Fruit fly (Drosophila melanogaster): Measurements from ENCODE around the gene CG14074.

The CG14074 gene

dm6 chr3L:18881613-18882012 lies 15.6 kb downstream of the CG14074 start:
- TF ChIP-seq EcR (GFP tag; optimal IDR thresholded peaks at IDR 0.05) (no peak), Dll (optimal IDR thresholded peaks at IDR 0.05) (no peak), CG8478 (optimal IDR thresholded peaks at IDR 0.05) (no peak), usp (GFP tag; optimal IDR thresholded peaks at IDR 0.05) (no peak), psq (optimal IDR thresholded peaks at IDR 0.05) (no peak), pan (optimal IDR thresholded peaks at IDR 0.05) (no peak)

DNA sequence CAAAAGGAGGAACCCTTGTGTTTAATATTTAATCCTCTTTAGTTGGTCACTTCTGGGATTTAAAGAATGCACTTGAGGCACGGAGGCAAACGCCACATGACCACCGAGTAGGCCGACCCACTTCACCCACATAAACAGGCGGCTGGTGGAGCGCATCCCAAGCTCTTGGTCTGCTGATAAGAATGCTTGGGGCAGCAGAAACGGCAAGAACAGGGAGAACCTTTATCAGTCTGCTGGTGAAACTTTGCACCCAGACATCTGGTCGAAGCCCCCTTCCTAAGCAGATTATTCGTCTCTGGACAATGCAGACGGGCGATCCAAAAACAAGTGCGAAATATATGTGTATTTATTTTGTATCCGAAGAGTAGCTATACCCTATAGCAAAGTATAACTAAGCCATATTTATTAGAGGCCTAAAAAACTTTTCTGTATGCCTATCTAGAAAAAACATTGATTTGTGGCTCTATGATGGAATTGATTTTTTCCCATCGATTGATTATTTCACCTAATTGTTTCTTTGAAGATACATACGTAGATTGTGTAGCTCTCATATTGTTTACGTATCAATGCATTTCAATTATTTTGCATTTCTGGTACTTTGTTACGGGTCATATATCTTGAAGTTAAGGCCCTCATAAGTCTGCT lies 23.3 kb downstream of the CG14074 start:
- no peak for TF ChIP-seq CG8478 (optimal IDR thresholded peaks at IDR 0.05)
- no peak for TF ChIP-seq Dll (optimal IDR thresholded peaks at IDR 0.05)
- no peak for TF ChIP-seq pan (optimal IDR thresholded peaks at IDR 0.05)
- TF ChIP-seq EcR (GFP tag; optimal IDR thresholded peaks at IDR 0.05) = no peak
- no peak for TF ChIP-seq psq (optimal IDR thresholded peaks at IDR 0.05)
- no peak for TF ChIP-seq usp (GFP tag; optimal IDR thresholded peaks at IDR 0.05)

DNA sequence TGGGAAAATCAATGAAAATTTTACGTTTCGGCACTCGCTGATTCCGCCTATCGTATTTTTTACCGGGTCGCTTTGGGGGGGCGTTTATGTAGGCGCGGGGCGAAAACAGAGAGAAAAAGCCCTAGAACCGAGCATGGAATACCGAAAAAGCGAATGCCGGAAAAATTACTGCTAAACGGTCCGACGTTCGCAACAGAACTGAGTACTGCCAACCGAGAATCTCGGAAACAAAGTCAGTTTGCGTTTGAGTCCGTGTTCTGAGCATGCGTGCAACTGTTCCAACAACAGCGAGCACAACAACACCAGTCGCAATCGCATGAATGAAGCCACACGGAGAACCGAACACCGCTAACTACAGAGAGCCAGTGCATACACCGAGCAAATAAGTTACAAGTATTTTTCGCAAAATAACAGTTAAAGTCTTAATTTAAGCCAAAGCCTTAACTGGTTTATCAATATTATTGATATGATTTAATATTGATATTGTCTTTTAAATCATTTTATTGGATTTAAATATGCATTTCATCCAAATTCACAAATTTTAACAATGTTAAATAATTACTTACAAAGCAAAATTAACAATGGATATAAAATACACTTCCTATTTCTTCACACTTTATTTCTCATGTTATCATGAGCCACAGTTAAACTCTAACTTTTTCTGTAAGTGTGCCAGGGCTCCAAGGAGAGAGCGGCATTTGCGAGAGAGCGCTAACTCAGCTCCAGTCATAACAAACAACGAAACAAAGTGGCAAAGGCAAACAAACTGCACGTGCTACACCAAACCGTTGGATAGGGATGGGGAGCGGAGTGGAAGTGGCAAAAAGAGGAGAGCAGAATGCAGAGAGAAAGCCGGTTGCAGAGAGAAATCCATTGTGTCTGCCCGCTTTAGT lies 24.5 kb downstream of the CG14074 start, which contains the start of gene CG3961:
Gene CG3961 (minus strand): TSS at position 201 of the 893 bp plus-strand sequence.
- TF ChIP-seq pan (optimal IDR thresholded peaks at IDR 0.05) = no peak
- no peak for TF ChIP-seq Dll (optimal IDR thresholded peaks at IDR 0.05)
- no peak for TF ChIP-seq psq (optimal IDR thresholded peaks at IDR 0.05)
- no peak for TF ChIP-seq usp (GFP tag; optimal IDR thresholded peaks at IDR 0.05)
- no peak for TF ChIP-seq CG8478 (optimal IDR thresholded peaks at IDR 0.05)
- TF ChIP-seq EcR (GFP tag; optimal IDR thresholded peaks at IDR 0.05) = no peak

dm6 chr3L:18891986-18892385 lies 26.0 kb downstream of the CG14074 start, which contains the start of gene NijB:
Gene NijB (plus strand): TSS chr3L:18892383.
- TF ChIP-seq pan (optimal IDR thresholded peaks at IDR 0.05) (no peak), usp (GFP tag; optimal IDR thresholded peaks at IDR 0.05) (no peak), EcR (GFP tag; optimal IDR thresholded peaks at IDR 0.05) (no peak), CG8478 (optimal IDR thresholded peaks at IDR 0.05) (no peak), psq (optimal IDR thresholded peaks at IDR 0.05) (no peak), Dll (optimal IDR thresholded peaks at IDR 0.05) (no peak)

dm6 chr3L:18895079-18895478 lies 29.1 kb downstream of the CG14074 start:
- TF ChIP-seq psq (optimal IDR thresholded peaks at IDR 0.05) (no peak), pan (optimal IDR thresholded peaks at IDR 0.05) (no peak), CG8478 (optimal IDR thresholded peaks at IDR 0.05) (no peak), usp (GFP tag; optimal IDR thresholded peaks at IDR 0.05) (no peak), Dll (optimal IDR thresholded peaks at IDR 0.05) (no peak), EcR (GFP tag; optimal IDR thresholded peaks at IDR 0.05) (no peak)

- TF ChIP-seq CG8478 (optimal IDR thresholded peaks at IDR 0.05) = no peak
- TF ChIP-seq pan (optimal IDR thresholded peaks at IDR 0.05) = no peak
- no peak for TF ChIP-seq usp (GFP tag; optimal IDR thresholded peaks at IDR 0.05)
- no peak for TF ChIP-seq EcR (GFP tag; optimal IDR thresholded peaks at IDR 0.05)
- TF ChIP-seq Dll (optimal IDR thresholded peaks at IDR 0.05) = no peak
- TF ChIP-seq psq (optimal IDR thresholded peaks at IDR 0.05) = no peak
These were observed 30.4 kb downstream of the CG14074 start for dm6 chr3L:18896297-18896863.

dm6 chr3L:18897459-18898085 lies 31.5 kb downstream of the CG14074 start:
- TF ChIP-seq pan (optimal IDR thresholded peaks at IDR 0.05) (no peak), psq (optimal IDR thresholded peaks at IDR 0.05) (no peak), usp (GFP tag; optimal IDR thresholded peaks at IDR 0.05) (no peak), Dll (optimal IDR thresholded peaks at IDR 0.05) (no peak), EcR (GFP tag; optimal IDR thresholded peaks at IDR 0.05) (no peak), CG8478 (optimal IDR thresholded peaks at IDR 0.05) (no peak)

DNA sequence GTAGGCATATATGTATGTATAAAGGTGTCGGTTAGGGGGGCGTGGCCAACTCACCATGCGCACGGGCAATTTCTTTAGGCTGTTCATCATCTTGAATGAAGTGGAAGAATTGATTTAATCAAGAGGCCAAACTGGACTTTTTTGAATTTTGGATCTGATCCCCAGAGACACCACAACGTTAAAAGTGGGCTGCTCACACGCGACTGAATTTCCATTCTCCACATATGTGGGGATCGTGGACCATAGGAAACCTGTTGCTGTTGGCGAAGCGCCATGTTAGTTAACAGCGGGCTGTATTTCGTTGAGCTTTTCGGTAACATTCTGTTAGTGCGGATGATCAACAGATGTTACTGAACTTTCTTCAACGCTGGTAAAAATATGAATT lies 32.1 kb downstream of the CG14074 start, which contains the start of gene CG3902:
Gene CG3902 (minus strand): TSS at position 208 of the 385 bp plus-strand sequence.
- TF ChIP-seq pan (optimal IDR thresholded peaks at IDR 0.05) (no peak), Dll (optimal IDR thresholded peaks at IDR 0.05) (no peak), psq (optimal IDR thresholded peaks at IDR 0.05) (no peak), EcR (GFP tag; optimal IDR thresholded peaks at IDR 0.05) (no peak), CG8478 (optimal IDR thresholded peaks at IDR 0.05) (no peak), usp (GFP tag; optimal IDR thresholded peaks at IDR 0.05) (no peak)

DNA sequence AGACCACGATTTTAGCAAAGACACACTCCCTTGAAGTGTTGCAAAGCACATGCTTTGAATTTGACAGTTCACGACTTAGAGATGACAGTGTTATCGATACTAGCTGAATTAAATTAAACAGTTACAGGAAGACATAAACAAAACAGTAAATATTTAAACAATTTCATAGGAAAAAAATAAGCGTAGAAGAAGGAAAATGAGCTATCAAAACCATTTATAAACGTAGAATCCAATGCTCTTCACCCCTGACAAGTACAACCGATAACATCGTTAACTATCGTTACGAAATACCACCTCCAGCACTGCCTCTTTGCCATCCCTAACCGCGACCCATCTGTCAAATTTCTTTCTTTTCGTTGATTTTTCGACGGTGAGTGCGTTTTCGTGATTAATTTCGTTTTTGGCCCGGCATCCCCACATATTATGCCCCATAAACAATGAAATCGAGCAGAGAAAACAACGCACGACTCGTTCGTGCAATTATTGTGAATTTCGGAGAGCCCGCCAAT lies 32.8 kb downstream of the CG14074 start, which contains the start of gene RpL26:
Gene RpL26 (plus strand): TSS at position 106 of the 509 bp plus-strand sequence.
- TF ChIP-seq usp (GFP tag; optimal IDR thresholded peaks at IDR 0.05) (no peak), EcR (GFP tag; optimal IDR thresholded peaks at IDR 0.05) (no peak), CG8478 (optimal IDR thresholded peaks at IDR 0.05) (no peak), Dll (optimal IDR thresholded peaks at IDR 0.05) (no peak), pan (optimal IDR thresholded peaks at IDR 0.05) (no peak), psq (optimal IDR thresholded peaks at IDR 0.05) (no peak)

- TF ChIP-seq psq (optimal IDR thresholded peaks at IDR 0.05) = no peak
- TF ChIP-seq usp (GFP tag; optimal IDR thresholded peaks at IDR 0.05) = no peak
- no peak for TF ChIP-seq pan (optimal IDR thresholded peaks at IDR 0.05)
- no peak for TF ChIP-seq EcR (GFP tag; optimal IDR thresholded peaks at IDR 0.05)
- TF ChIP-seq Dll (optimal IDR thresholded peaks at IDR 0.05) = no peak
- no peak for TF ChIP-seq CG8478 (optimal IDR thresholded peaks at IDR 0.05)
These were observed 35.4 kb downstream of the CG14074 start, which contains the start of the genes arx and CG6843 for dm6 chr3L:18901411-18901810. Gene arx (minus strand): TSS chr3L:18901554. Gene CG6843 (plus strand): TSS chr3L:18901594.

Measured in whole organism.